Worm (Caenorhabditis elegans) whole organism, L4 larva: ENCODE results near the gene T15B7.15.

ENCODE experiments used
- ama-1 ChIP-seq: fragments of 150-350 bp; optimal IDR thresholded peaks from 2 replicates; lab custom pipeline; 2014; ENCODE audit warnings: inconsistent platforms, mixed read lengths
- dpl-1 ChIP-seq: fragments of 150-350 bp; optimal IDR thresholded peaks from 2 replicates; lab custom pipeline; 2014; ENCODE audit warnings: missing biosample characterization, missing genetic modification reagents, missing genetic modification characterization
- dve-1 ChIP-seq: sonication (generic microtip); optimal IDR thresholded peaks from 2 replicates; lab custom pipeline; 2017; ENCODE audit warnings: antibody characterized with exemption, mild to moderate bottlenecking, missing genetic modification characterization, missing compliant biosample characterization; ENCODE audit not compliant: insufficient read depth
- egl-27 ChIP-seq: sonication (generic microtip); optimal IDR thresholded peaks from 3 replicates; lab custom pipeline; 2017; ENCODE audit warnings: missing biosample characterization, missing genetic modification reagents, missing genetic modification characterization
- lin-13 ChIP-seq: fragments of 150-350 bp; optimal IDR thresholded peaks from 2 replicates; lab custom pipeline; 2014; ENCODE audit warnings: missing biosample characterization, missing genetic modification reagents, missing genetic modification characterization
- lin-39 ChIP-seq: fragments of 150-350 bp; optimal IDR thresholded peaks from 2 replicates; lab custom pipeline; 2014; ENCODE audit warnings: missing biosample characterization, missing genetic modification reagents, missing genetic modification characterization
- lir-3 ChIP-seq: sonication (generic microtip); optimal IDR thresholded peaks from 2 replicates; lab custom pipeline; 2016; ENCODE audit warnings: mild to moderate bottlenecking, missing genetic modification characterization, missing compliant biosample characterization
- mep-1 ChIP-seq: fragments of 150-350 bp; sonication (generic microtip); optimal IDR thresholded peaks from 3 replicates; lab custom pipeline; 2014; ENCODE audit warnings: missing biosample characterization, missing genetic modification characterization
- ztf-11 ChIP-seq: fragments of 150-350 bp; optimal IDR thresholded peaks from 2 replicates; lab custom pipeline; 2014; ENCODE audit warnings: missing biosample characterization, missing genetic modification characterization

ce11 chrV:6882452-6882939, 44.0 kb upstream of the T15B7.15 start:
- no peak for TF ChIP-seq egl-27 (tag; lab: Kevin White, UChicago)
- TF ChIP-seq lin-39 (tag; lab: Kevin White, UChicago), result no peak
- TF ChIP-seq mep-1, result no peak
- no peak for TF ChIP-seq ztf-11 (tag; lab: Kevin White, UChicago)
- no peak for TF ChIP-seq ama-1 (lab: Kevin White, UChicago)
- TF ChIP-seq lin-13 (GFP tag; lab: Kevin White, UChicago), result no peak
- TF ChIP-seq lir-3, result no peak
- no peak for TF ChIP-seq dve-1 (tag; lab: Kevin White, UChicago)
- TF ChIP-seq dpl-1, result no peak
